Worm (Caenorhabditis elegans) whole organism, mixed stage, embryonic: ENCODE data around the gene Y44A6D.5.

ENCODE experiments used
- ces-1 ChIP-seq: fragments of 150-350 bp; optimal IDR thresholded peaks from 2 replicates; lab custom pipeline; 2014; ENCODE audit warnings: missing biosample characterization, missing genetic modification reagents, missing genetic modification characterization
- elt-3 ChIP-seq: fragments of 150-350 bp; optimal IDR thresholded peaks from 2 replicates; lab custom pipeline; 2014; ENCODE audit warnings: missing biosample characterization, missing genetic modification characterization
- ham-2 ChIP-seq: fragments of 200-800 bp; sonication (Bioruptor generic); optimal IDR thresholded peaks from 2 replicates; lab custom pipeline; 2018; ENCODE audit warnings: mild to moderate bottlenecking, missing genetic modification characterization, missing compliant biosample characterization
- lin-13 ChIP-seq: fragments of 150-350 bp; optimal IDR thresholded peaks from 2 replicates; lab custom pipeline; 2014; ENCODE audit warnings: missing biosample characterization, missing genetic modification characterization
- lin-32 ChIP-seq: fragments of 200-800 bp; sonication (Bioruptor generic); optimal IDR thresholded peaks from 2 replicates; lab custom pipeline; 2018; ENCODE audit warnings: mild to moderate bottlenecking, missing genetic modification characterization, missing compliant biosample characterization
- lsy-2 ChIP-seq: fragments of 150-350 bp; optimal IDR thresholded peaks from 2 replicates; lab custom pipeline; 2014; ENCODE audit warnings: missing biosample characterization, missing genetic modification characterization
- nhr-12 ChIP-seq: fragments of 150-350 bp; optimal IDR thresholded peaks from 2 replicates; lab custom pipeline; 2014; ENCODE audit warnings: missing biosample characterization, missing genetic modification characterization
- nhr-2 ChIP-seq: fragments of 150-350 bp; optimal IDR thresholded peaks from 2 replicates; lab custom pipeline; 2014; ENCODE audit warnings: missing biosample characterization, missing genetic modification characterization
- nhr-237 ChIP-seq: fragments of 150-350 bp; optimal IDR thresholded peaks from 2 replicates; lab custom pipeline; 2014; ENCODE audit warnings: missing biosample characterization, missing genetic modification characterization
- nhr-28 ChIP-seq: fragments of 150-350 bp; optimal IDR thresholded peaks from 2 replicates; lab custom pipeline; 2014; ENCODE audit warnings: missing biosample characterization, missing genetic modification characterization
- nhr-76 ChIP-seq: sonication (generic microtip); optimal IDR thresholded peaks from 2 replicates; lab custom pipeline; 2017; ENCODE audit warnings: missing biosample characterization, missing genetic modification characterization
- snpc-4 ChIP-seq: fragments of 150-350 bp; optimal IDR thresholded peaks from 2 replicates; lab custom pipeline; 2014; ENCODE audit warnings: missing biosample characterization, missing genetic modification characterization
- sptf-1 ChIP-seq: sonication (generic microtip); optimal IDR thresholded peaks from 2 replicates; lab custom pipeline; 2017; ENCODE audit warnings: mild to moderate bottlenecking, missing genetic modification characterization, moderate library complexity, missing compliant biosample characterization
- unc-62 ChIP-seq: fragments of 150-350 bp; optimal IDR thresholded peaks from 2 replicates; lab custom pipeline; 2014; ENCODE audit warnings: missing biosample characterization, missing genetic modification reagents, missing genetic modification characterization

- TF ChIP-seq unc-62 (GFP tag; lab: Kevin White, UChicago) (no peak), nhr-237 (tag; lab: Kevin White, UChicago) (no peak), lin-32 (GFP tag; lab: Kevin White, UChicago) (no peak), snpc-4 (no peak), ham-2 (no peak), nhr-12 (tag; lab: Kevin White, UChicago) (no peak), lsy-2 (no peak), nhr-28 (no peak), elt-3 (tag; lab: Kevin White, UChicago) (no peak), ces-1 (peak; percentile 19), sptf-1 (tag; lab: Kevin White, UChicago) (no peak), lin-13 (tag; lab: Kevin White, UChicago) (no peak), nhr-2 (tag; lab: Kevin White, UChicago) (no peak), nhr-76 (tag; lab: Kevin White, UChicago) (no peak)
Observed at ce11 chrV:20820033-20820432, 17.2 kb upstream of the Y44A6D.5 start, which contains the start of gene T03D8.6.
